Worm (Caenorhabditis elegans): Measurements from ENCODE around the gene F54B11.8.

F54B11.8 gene

ce11 chrX:13604946-13605617 lies 1.4 kb upstream of the F54B11.8 start, which contains the start of gene F54B11.9:
F54B11.9 (plus strand) TSS chrX:13605567.
- no peak for TF ChIP-seq unc-62 (GFP tag; optimal IDR thresholded peaks at IDR 0.05)

DNA sequence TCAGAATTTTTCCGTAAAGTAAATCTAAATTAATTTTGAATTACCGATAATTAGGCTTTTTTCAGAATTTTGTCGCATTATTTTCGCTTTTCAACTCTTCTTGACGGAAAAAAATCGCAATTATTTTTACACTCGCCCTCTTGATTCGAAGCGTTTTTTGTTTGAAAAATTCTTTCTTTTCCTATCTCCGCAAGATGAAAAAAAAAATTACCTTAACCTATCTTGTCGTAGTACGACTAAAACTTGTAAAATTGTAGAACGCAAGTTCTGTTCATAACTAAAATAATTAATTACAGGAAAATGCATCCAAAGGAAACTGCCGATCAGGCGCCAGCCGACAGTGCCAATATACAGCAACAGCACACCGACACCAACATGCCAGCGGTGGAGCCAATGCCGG lies 3.6 kb downstream of the F54B11.8 start, which contains the start of gene F54B11.7:
Gene F54B11.7, plus strand, starts transcription at position 301 of the 400 bp plus-strand sequence.
- TF ChIP-seq unc-62 (GFP tag; optimal IDR thresholded peaks at IDR 0.05) = no peak

ce11 chrX:13598021-13598499 lies 5.7 kb downstream of the F54B11.8 start, which contains the start of gene bra-1:
bra-1 (plus strand) TSS chrX:13598449.
- TF ChIP-seq unc-62 (GFP tag; optimal IDR thresholded peaks at IDR 0.05) = no peak

DNA sequence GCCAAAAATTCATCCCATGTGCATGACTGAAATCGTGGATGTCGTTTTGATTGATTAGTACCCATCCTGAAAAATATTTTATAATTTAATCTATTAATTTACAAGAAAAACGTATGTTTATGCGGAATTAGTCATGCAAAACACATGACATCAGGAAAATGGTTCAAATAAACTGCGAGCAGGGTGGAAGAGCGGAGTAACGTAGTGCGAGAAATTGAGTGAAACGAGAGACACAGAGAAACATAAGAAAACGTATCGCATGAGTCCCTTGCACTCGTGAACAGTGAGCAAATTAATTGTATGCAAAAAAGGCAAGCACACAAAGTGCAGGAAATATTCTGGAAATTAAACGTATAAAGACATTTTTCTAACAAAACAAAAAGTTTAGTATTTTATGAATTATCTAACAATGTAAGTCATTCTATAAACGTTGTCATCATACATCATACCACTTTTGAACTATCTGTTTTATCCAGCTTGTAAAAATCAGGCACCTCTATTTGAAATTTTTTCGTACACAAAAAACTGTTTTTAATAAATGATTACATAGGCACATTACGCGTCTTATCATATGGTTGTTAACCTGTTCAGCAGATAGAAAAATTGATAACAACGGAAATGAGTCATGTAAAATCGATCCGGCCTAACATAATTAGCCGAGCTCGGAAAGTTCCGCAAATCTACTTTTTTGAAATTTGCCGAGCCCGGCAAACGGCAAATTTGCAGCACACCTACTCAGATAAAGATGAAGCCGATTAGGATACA lies 7.5 kb downstream of the F54B11.8 start, which contains the start of gene F54B11.5:
Gene F54B11.5, minus strand, starts transcription at position 66 of the 765 bp plus-strand sequence.
- no peak for TF ChIP-seq unc-62 (GFP tag; optimal IDR thresholded peaks at IDR 0.05)

DNA sequence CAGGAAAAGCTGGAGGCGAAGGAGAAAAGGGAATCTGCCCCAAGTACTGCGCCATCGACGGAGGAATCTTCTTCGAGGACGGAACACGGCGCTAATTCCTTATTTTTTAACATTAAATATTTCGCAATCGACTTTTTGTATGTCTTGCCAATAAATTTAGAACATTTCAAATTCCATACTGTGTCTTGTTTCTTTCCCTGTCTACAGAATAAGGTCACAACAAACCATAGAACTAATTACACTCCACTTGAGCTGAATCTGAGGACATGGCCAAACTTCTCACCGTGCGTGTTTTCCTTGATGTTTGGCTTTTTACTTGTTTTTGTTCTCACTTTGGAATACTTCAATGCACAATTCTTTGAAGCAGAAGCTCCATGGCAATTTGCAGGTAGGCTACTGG lies 11.4 kb downstream of the F54B11.8 start, which contains the start of gene F54B11.4:
Gene F54B11.4, plus strand, starts transcription at position 301 of the 400 bp plus-strand sequence.
- no peak for TF ChIP-seq unc-62 (GFP tag; optimal IDR thresholded peaks at IDR 0.05)

DNA sequence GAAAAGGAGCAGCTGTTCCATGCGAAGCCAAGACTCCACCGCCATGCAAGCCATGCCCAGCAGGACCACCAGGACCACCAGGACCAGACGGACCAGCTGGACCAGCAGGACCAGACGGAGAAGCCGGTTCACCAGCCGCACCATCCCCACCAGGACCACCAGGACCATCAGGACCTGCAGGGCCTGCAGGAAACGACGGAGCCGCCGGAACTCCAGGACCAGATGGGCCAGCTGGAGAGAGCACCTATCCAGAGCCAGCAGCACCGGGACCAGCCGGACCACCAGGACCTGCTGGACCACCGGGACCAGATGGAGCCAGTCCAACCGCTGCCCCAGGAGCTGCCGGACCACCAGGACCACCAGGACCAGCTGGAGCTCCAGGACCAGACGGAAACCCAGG lies 11.8 kb downstream of the F54B11.8 start:
- TF ChIP-seq unc-62 (GFP tag; optimal IDR thresholded peaks at IDR 0.05) = no peak

ce11 chrX:13591175-13591574 lies 12.6 kb downstream of the F54B11.8 start, which contains the start of gene col-44:
col-44 (plus strand) TSS chrX:13591475.
- TF ChIP-seq unc-62 (GFP tag; optimal IDR thresholded peaks at IDR 0.05) = no peak

- TF ChIP-seq unc-62 (GFP tag; optimal IDR thresholded peaks at IDR 0.05) = no peak
Observed at ce11 chrX:13590688-13591087, 13.0 kb downstream of the F54B11.8 start.

DNA sequence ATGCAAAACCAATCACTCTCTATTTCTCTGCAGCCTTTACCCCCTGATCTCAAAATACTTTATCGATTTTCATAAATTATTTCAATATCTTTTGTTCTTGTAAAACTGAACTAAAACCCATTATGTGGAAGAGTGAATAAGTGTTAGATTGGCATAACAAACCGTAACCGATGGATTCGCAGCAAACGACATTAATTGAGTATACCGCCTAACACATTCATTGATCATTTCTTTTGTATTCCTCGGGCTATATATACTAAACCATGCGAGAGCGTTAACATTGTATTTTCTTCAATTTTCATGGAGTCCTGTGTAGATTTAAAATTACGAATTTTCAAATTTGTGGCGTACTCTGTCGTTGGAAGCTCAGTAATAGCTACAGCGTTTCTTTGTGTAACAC lies 14.0 kb downstream of the F54B11.8 start, which contains the start of gene col-9:
Gene col-9, plus strand, starts transcription at position 301 of the 400 bp plus-strand sequence.
- TF ChIP-seq unc-62 (GFP tag; optimal IDR thresholded peaks at IDR 0.05) = no peak

- TF ChIP-seq unc-62 (GFP tag; optimal IDR thresholded peaks at IDR 0.05) = no peak
Observed at ce11 chrX:13584725-13585371, 18.9 kb downstream of the F54B11.8 start, which contains the start of gene unc-84. unc-84 (plus strand) TSS chrX:13584775.

- no peak for TF ChIP-seq unc-62 (GFP tag; optimal IDR thresholded peaks at IDR 0.05)
Observed at ce11 chrX:13583895-13584344, 19.8 kb downstream of the F54B11.8 start.

ce11 chrX:13581820-13582219 lies 21.9 kb downstream of the F54B11.8 start, which contains the start of gene F54B11.10:
F54B11.10 (plus strand) TSS chrX:13582120.
- no peak for TF ChIP-seq unc-62 (GFP tag; optimal IDR thresholded peaks at IDR 0.05)

- no peak for TF ChIP-seq unc-62 (GFP tag; optimal IDR thresholded peaks at IDR 0.05)
Observed at ce11 chrX:13578483-13578882, 25.2 kb downstream of the F54B11.8 start, which contains the start of gene F54B11.11. F54B11.11 (plus strand) TSS chrX:13578783.

ce11 chrX:13574029-13574428 lies 29.7 kb downstream of the F54B11.8 start:
- no peak for TF ChIP-seq unc-62 (GFP tag; optimal IDR thresholded peaks at IDR 0.05)

DNA sequence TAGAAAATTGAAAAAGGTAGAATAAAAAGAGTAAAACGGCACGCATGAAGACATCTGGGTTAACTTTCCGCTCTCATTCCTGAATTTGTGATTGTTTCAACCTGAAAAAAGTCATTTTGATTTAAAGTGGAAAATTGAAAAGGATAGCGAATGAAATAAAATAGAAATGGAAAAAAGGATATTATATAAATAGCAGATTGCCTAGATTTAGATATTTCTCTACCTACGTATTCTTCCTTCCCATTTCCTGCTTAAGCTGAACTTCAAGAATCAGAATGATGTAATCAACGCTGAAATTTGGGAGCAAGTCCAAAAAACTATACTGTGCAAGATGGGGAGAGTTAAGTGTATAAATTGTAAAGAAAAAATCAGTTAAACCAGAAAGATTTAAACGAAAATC lies 33.9 kb downstream of the F54B11.8 start, which contains the start of gene R01E6.7:
Gene R01E6.7, minus strand, starts transcription at position 101 of the 400 bp plus-strand sequence.
- TF ChIP-seq unc-62 (GFP tag; optimal IDR thresholded peaks at IDR 0.05) = no peak
